Worm (Caenorhabditis elegans): ENCODE results near the gene clec-218.

ce11 chrV:8259016-8259415 lies 48.7 kb upstream of the clec-218 start, which contains the start of gene C16D9.1:
- TF ChIP-seq mls-2 (tag; optimal IDR thresholded peaks at IDR 0.05) (no peak), lsy-2 (tag; optimal IDR thresholded peaks at IDR 0.05) (no peak), unc-39 (tag; optimal IDR thresholded peaks at IDR 0.05) (no peak), ztf-11 (tag; optimal IDR thresholded peaks at IDR 0.05) (no peak), elt-3 (tag; optimal IDR thresholded peaks at IDR 0.05) (no peak), pha-4 (tag; optimal IDR thresholded peaks at IDR 0.05) (no peak), nhr-237 (tag; optimal IDR thresholded peaks at IDR 0.05) (no peak), lin-13 (tag; optimal IDR thresholded peaks at IDR 0.05) (no peak), hlh-1 (tag; optimal IDR thresholded peaks at IDR 0.05) (no peak)
